Worm (Caenorhabditis elegans) whole organism, L1 larva: ENCODE data around the gene ZK1240.11.
A peak's percentile ranks its signal among the peaks of the same experiment; 100 is the strongest.

Source experiments
- elt-2 ChIP-seq: sonication (generic microtip); optimal IDR thresholded peaks from 2 replicates; lab custom pipeline; 2016; ENCODE audit warnings: missing genetic modification characterization, mild to moderate bottlenecking, inconsistent platforms, missing compliant biosample characterization, missing genetic modification reagents
- fkh-10 ChIP-seq: sonication (generic microtip); optimal IDR thresholded peaks from 2 replicates; lab custom pipeline; 2017; ENCODE audit warnings: missing biosample characterization, missing genetic modification reagents, missing genetic modification characterization
- nhr-11 ChIP-seq: fragments of 150-350 bp; optimal IDR thresholded peaks from 2 replicates; lab custom pipeline; 2014; ENCODE audit warnings: missing biosample characterization, missing genetic modification characterization
- nhr-237 ChIP-seq: fragments of 150-350 bp; optimal IDR thresholded peaks from 2 replicates; lab custom pipeline; 2014; ENCODE audit warnings: missing biosample characterization, missing genetic modification characterization
- nhr-28 ChIP-seq: fragments of 150-350 bp; optimal IDR thresholded peaks from 2 replicates; lab custom pipeline; 2014; ENCODE audit warnings: missing biosample characterization, missing genetic modification characterization
- nhr-77 ChIP-seq: fragments of 150-350 bp; optimal IDR thresholded peaks from 2 replicates; lab custom pipeline; 2014; ENCODE audit warnings: missing biosample characterization, missing genetic modification characterization
- unc-62 ChIP-seq: fragments of 150-350 bp; optimal IDR thresholded peaks from 2 replicates; lab custom pipeline; 2014; ENCODE audit warnings: missing biosample characterization, missing genetic modification reagents, missing genetic modification characterization
- ztf-11 ChIP-seq, 2 experiments: sonication (generic microtip); optimal IDR thresholded peaks; 2 replicates each; lab custom pipeline; 2016 to 2017; ENCODE audit warnings: missing genetic modification characterization in 2 of 2, missing biosample characterization in 1 of 2, missing compliant biosample characterization in 1 of 2

DNA sequence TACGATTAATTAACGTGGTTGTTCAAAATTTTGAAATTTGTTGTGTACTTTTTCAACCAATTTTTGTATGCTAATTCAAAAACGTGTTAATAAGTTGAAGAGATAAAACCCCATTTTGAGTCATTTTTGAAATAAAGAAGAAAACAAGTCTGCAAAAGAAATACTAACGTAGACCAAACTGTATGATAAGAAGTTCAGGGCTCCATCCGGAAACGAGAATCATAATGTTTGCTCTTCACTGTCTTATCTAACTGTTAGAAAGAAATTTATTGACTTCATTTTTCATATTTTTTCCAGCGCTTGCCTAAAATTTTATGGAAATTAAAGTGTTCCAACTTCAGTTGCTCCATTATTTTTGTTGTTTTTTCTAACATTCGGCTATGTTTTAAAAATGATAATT lies 19.5 kb upstream of the ZK1240.11 start:
- no peak for TF ChIP-seq ztf-11 (tag; optimal IDR thresholded peaks at IDR 0.05; lab: Kevin White, UChicago)
- no peak for TF ChIP-seq unc-62 (GFP tag; lab: Kevin White, UChicago)
- TF ChIP-seq nhr-11 (tag; lab: Kevin White, UChicago): no peak
- no peak for TF ChIP-seq nhr-77
- TF ChIP-seq fkh-10 (GFP tag; lab: Kevin White, UChicago): no peak
- TF ChIP-seq nhr-28 (tag; lab: Kevin White, UChicago): no peak
- no peak for TF ChIP-seq nhr-237 (tag; lab: Kevin White, UChicago)
- TF ChIP-seq elt-2 (tag; lab: Kevin White, UChicago): peak; percentile 58
